Worm (Caenorhabditis elegans) whole organism, L2 larva: Measurements from ENCODE around the gene F07E5.8.

ENCODE experiments used
- F13H6.1 ChIP-seq: sonication (generic microtip); optimal IDR thresholded peaks from 2 replicates; lab custom pipeline; 2016; ENCODE audit warnings: missing genetic modification characterization, missing compliant biosample characterization
- R02D3.7 ChIP-seq: fragments of 150-350 bp; optimal IDR thresholded peaks from 2 replicates; lab custom pipeline; 2014; ENCODE audit warnings: missing biosample characterization, missing genetic modification characterization
- ZK546.5 ChIP-seq: sonication (generic microtip); optimal IDR thresholded peaks from 2 replicates; lab custom pipeline; 2017; ENCODE audit warnings: missing biosample characterization, missing genetic modification characterization
- alr-1 ChIP-seq: fragments of 150-350 bp; optimal IDR thresholded peaks from 2 replicates; lab custom pipeline; 2014; ENCODE audit warnings: missing biosample characterization, missing genetic modification characterization
- aly-2 ChIP-seq: fragments of 150-350 bp; optimal IDR thresholded peaks from 2 replicates; lab custom pipeline; 2014; ENCODE audit warnings: missing biosample characterization, missing genetic modification characterization
- ama-1 ChIP-seq: fragments of 150-350 bp; optimal IDR thresholded peaks from 2 replicates; lab custom pipeline; 2018; ENCODE audit warnings: inconsistent platforms
- blmp-1 ChIP-seq: sonication (generic microtip); optimal IDR thresholded peaks from 2 replicates; lab custom pipeline; 2017; ENCODE audit warnings: missing genetic modification characterization, mild to moderate bottlenecking, missing compliant biosample characterization, antibody characterized with exemption, moderate library complexity; ENCODE audit not compliant: insufficient read depth
- dmd-4 ChIP-seq: sonication (generic microtip); optimal IDR thresholded peaks from 2 replicates; lab custom pipeline; 2017; ENCODE audit warnings: missing biosample characterization, missing genetic modification characterization
- egl-27 ChIP-seq: sonication (generic microtip); optimal IDR thresholded peaks from 3 replicates; lab custom pipeline; 2017; ENCODE audit warnings: missing biosample characterization, missing genetic modification reagents, missing genetic modification characterization
- elt-1 ChIP-seq: fragments of 150-350 bp; optimal IDR thresholded peaks from 2 replicates; lab custom pipeline; 2014; ENCODE audit warnings: missing biosample characterization, missing genetic modification characterization
- fos-1 ChIP-seq: fragments of 150-350 bp; optimal IDR thresholded peaks from 2 replicates; lab custom pipeline; 2014; ENCODE audit warnings: missing biosample characterization, missing genetic modification characterization
- gmeb-1 ChIP-seq: fragments of 150-350 bp; optimal IDR thresholded peaks from 2 replicates; lab custom pipeline; 2014; ENCODE audit warnings: missing biosample characterization, missing genetic modification characterization
- lin-11 ChIP-seq: fragments of 150-350 bp; sonication (generic microtip); optimal IDR thresholded peaks from 2 replicates; lab custom pipeline; 2014; ENCODE audit warnings: missing biosample characterization, missing genetic modification characterization, inconsistent platforms, mixed read lengths
- lin-13 ChIP-seq: fragments of 150-350 bp; optimal IDR thresholded peaks from 2 replicates; lab custom pipeline; 2014; ENCODE audit warnings: missing biosample characterization, missing genetic modification reagents, missing genetic modification characterization
- mab-5 ChIP-seq: fragments of 150-350 bp; optimal IDR thresholded peaks from 2 replicates; lab custom pipeline; 2014; ENCODE audit warnings: missing biosample characterization, missing genetic modification characterization
- mbf-1 ChIP-seq: sonication (generic microtip); optimal IDR thresholded peaks from 2 replicates; lab custom pipeline; 2017; ENCODE audit warnings: missing biosample characterization, missing genetic modification characterization
- mdl-1 ChIP-seq, 2 experiments: fragments of 150-350 bp in 1 of 2; sonication (generic microtip) in 1 of 2; optimal IDR thresholded peaks; 2 replicates each; lab custom pipeline; 2017; ENCODE audit warnings: missing biosample characterization in 2 of 2, missing genetic modification characterization in 2 of 2
- nhr-10 ChIP-seq: sonication (generic microtip); optimal IDR thresholded peaks from 2 replicates; lab custom pipeline; 2017; ENCODE audit warnings: missing biosample characterization, missing genetic modification characterization
- nhr-11 ChIP-seq: fragments of 150-350 bp; optimal IDR thresholded peaks from 2 replicates; lab custom pipeline; 2014; ENCODE audit warnings: missing biosample characterization, missing genetic modification characterization
- nhr-12 ChIP-seq: fragments of 150-350 bp; optimal IDR thresholded peaks from 2 replicates; lab custom pipeline; 2014; ENCODE audit warnings: missing biosample characterization, missing genetic modification characterization
- nhr-129 ChIP-seq: fragments of 150-350 bp; optimal IDR thresholded peaks from 2 replicates; lab custom pipeline; 2014; ENCODE audit warnings: missing biosample characterization, missing genetic modification characterization
- nhr-21 ChIP-seq: fragments of 150-350 bp; optimal IDR thresholded peaks from 2 replicates; lab custom pipeline; 2014; ENCODE audit warnings: missing biosample characterization, missing genetic modification characterization
- nhr-23 ChIP-seq: fragments of 150-350 bp; optimal IDR thresholded peaks from 2 replicates; lab custom pipeline; 2014; ENCODE audit warnings: missing biosample characterization, missing genetic modification reagents, missing genetic modification characterization
- nhr-6 ChIP-seq: fragments of 150-350 bp; optimal IDR thresholded peaks from 2 replicates; lab custom pipeline; 2014; ENCODE audit warnings: missing biosample characterization, missing genetic modification characterization
- peb-1 ChIP-seq: fragments of 150-350 bp; optimal IDR thresholded peaks from 2 replicates; lab custom pipeline; 2014; ENCODE audit warnings: missing biosample characterization, missing genetic modification characterization
- sem-4 ChIP-seq: fragments of 150-350 bp; optimal IDR thresholded peaks from 2 replicates; lab custom pipeline; 2014; ENCODE audit warnings: missing biosample characterization, missing genetic modification reagents, missing genetic modification characterization
- skn-1 ChIP-seq: sonication (generic microtip); optimal IDR thresholded peaks from 2 replicates; lab custom pipeline; 2017; ENCODE audit warnings: missing biosample characterization, missing genetic modification characterization
- sma-3 ChIP-seq: sonication (generic microtip); optimal IDR thresholded peaks from 2 replicates; lab custom pipeline; 2016; ENCODE audit warnings: missing genetic modification reagents, missing genetic modification characterization, missing compliant biosample characterization
- sma-9 ChIP-seq, 2 experiments: fragments of 150-350 bp in 1 of 2; sonication (generic microtip) in 1 of 2; optimal IDR thresholded peaks; 2 replicates each; lab custom pipeline; 2014 to 2016; ENCODE audit warnings: missing genetic modification characterization in 2 of 2, mild to moderate bottlenecking in 1 of 2, missing biosample characterization in 1 of 2, missing compliant biosample characterization in 1 of 2, missing genetic modification reagents in 1 of 2, moderate library complexity in 1 of 2
- snpc-4 ChIP-seq: fragments of 150-350 bp; optimal IDR thresholded peaks from 2 replicates; lab custom pipeline; 2014; ENCODE audit warnings: missing biosample characterization, missing genetic modification characterization
- unc-39 ChIP-seq: fragments of 150-350 bp; optimal IDR thresholded peaks from 2 replicates; lab custom pipeline; 2014; ENCODE audit warnings: missing biosample characterization, missing genetic modification characterization
- zag-1 ChIP-seq: fragments of 150-350 bp; optimal IDR thresholded peaks from 2 replicates; lab custom pipeline; 2014; ENCODE audit warnings: missing biosample characterization, missing genetic modification characterization
- ztf-1 ChIP-seq: fragments of 200-800 bp; sonication (Bioruptor generic); conservative IDR thresholded peaks from 2 replicates; pipeline ENCODE4 v1.3.6; 2022; ENCODE audit warnings: missing genetic modification characterization, missing compliant biosample characterization

Gene F07E5.8

ce11 chrII:2109943-2110342, 34.5 kb upstream of the F07E5.8 start, which contains the start of gene R52.5:
TSS of gene R52.5 (minus strand) at chrII:2110043.
- TF ChIP-seq nhr-11 (tag; lab: Kevin White, UChicago) (no peak), lin-11 (tag; lab: Kevin White, UChicago) (no peak), blmp-1 (tag; lab: Kevin White, UChicago) (no peak), lin-13 (GFP tag; lab: Kevin White, UChicago) (no peak), nhr-12 (tag; lab: Kevin White, UChicago) (no peak), sem-4 (tag; lab: Kevin White, UChicago) (no peak), zag-1 (tag; lab: Kevin White, UChicago) (no peak)
- TF ChIP-seq, all 48 proteins: peak for 0

ce11 chrII:2108295-2108694, 32.9 kb upstream of the F07E5.8 start, which contains the start of gene R52.4:
TSS of gene R52.4 (minus strand) at chrII:2108395.
- no peak for TF ChIP-seq elt-1
- no peak for TF ChIP-seq snpc-4 (tag; lab: Kevin White, UChicago)
- TF ChIP-seq alr-1 (tag; lab: Kevin White, UChicago): no peak
- no peak for TF ChIP-seq nhr-6
- TF ChIP-seq egl-27 (tag; lab: Kevin White, UChicago): no peak
- TF ChIP-seq skn-1: no peak
- TF ChIP-seq nhr-10 (tag; lab: Kevin White, UChicago): no peak
- no peak for TF ChIP-seq sma-3 (GFP tag; lab: Kevin White, UChicago)

- TF ChIP-seq mdl-1 (tag; optimal IDR thresholded peaks at IDR 0.05; lab: Kevin White, UChicago) (no peak), fos-1 (peak; percentile 76)
- TF ChIP-seq, all 48 proteins: peak for 1
Observed at ce11 chrII:2099139-2099976, 23.9 kb upstream of the F07E5.8 start, which contains the start of gene math-42. TSS of gene math-42 (plus strand) at chrII:2099926.

ce11 chrII:2094924-2095650, 19.7 kb upstream of the F07E5.8 start, which contains the start of gene T16A1.2:
TSS of gene T16A1.2 (plus strand) at chrII:2095600.
- TF ChIP-seq peb-1 (no peak), sma-3 (GFP tag; lab: Kevin White, UChicago) (no peak), nhr-11 (tag; lab: Kevin White, UChicago) (no peak), mdl-1 (tag; optimal IDR thresholded peaks at IDR 0.05; lab: Kevin White, UChicago) (no peak), skn-1 (no peak), gmeb-1 (tag; lab: Kevin White, UChicago) (no peak), F13H6.1 (tag; lab: Kevin White, UChicago) (no peak), mbf-1 (tag; lab: Kevin White, UChicago) (no peak), aly-2 (tag; lab: Kevin White, UChicago) (no peak)

DNA sequence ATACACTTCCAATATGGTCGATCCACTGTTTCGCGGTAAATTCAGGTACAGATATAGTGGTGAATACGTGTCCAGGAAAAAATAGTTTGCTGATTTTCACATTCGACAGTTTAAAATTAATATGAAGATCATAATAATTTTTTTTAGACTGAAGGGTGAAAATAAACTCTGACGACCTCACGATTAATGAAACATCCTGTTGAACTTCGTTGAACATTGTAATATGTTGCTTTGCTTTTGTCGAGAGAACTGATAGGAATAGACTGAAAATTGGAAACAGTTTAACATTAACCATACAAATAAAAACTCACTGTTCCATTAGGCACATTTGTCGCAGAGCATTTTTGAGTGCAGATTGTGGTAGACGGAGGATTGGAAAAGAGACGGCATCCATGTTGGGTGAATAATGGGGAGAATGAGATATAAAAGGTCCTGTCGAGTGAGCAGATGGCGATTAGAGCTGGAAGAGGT, 18.1 kb upstream of the F07E5.8 start, which contains the start of gene fbxb-37:
TSS of gene fbxb-37 (minus strand) at position 421 of the 471 bp plus-strand sequence.
- TF ChIP-seq ama-1 (lab: Kevin White, UChicago) (no peak), skn-1 (no peak), dmd-4 (tag; lab: Kevin White, UChicago) (no peak), egl-27 (tag; lab: Kevin White, UChicago) (no peak), ztf-1 (GFP tag; lab: Robert Waterston, UW) (no peak), sma-9 (GFP tag; optimal IDR thresholded peaks at IDR 0.05; lab: Kevin White, UChicago) (no peak), sma-9 (tag; optimal IDR thresholded peaks at IDR 0.05; lab: Kevin White, UChicago) (no peak), nhr-12 (tag; lab: Kevin White, UChicago) (no peak), nhr-129 (tag; lab: Kevin White, UChicago) (no peak)

ce11 chrII:2091972-2092371, 16.6 kb upstream of the F07E5.8 start, which contains the start of gene T16A1.10:
TSS of gene T16A1.10 (minus strand) at chrII:2092094.
- TF ChIP-seq ZK546.5 (tag; lab: Kevin White, UChicago) (no peak), fos-1 (no peak), R02D3.7 (no peak), nhr-21 (no peak), sem-4 (tag; lab: Kevin White, UChicago) (no peak), ztf-1 (GFP tag; lab: Robert Waterston, UW) (no peak), skn-1 (no peak), nhr-23 (tag; lab: Kevin White, UChicago) (no peak), unc-39 (tag; lab: Kevin White, UChicago) (no peak), mab-5 (no peak)
